Worm (Caenorhabditis elegans): ENCODE measurements around the gene mog-4.

ce11 chrII:14567811-14568210 is 6.4 kb upstream of the mog-4 start:
- no peak for TF ChIP-seq nhr-77 (tag; optimal IDR thresholded peaks at IDR 0.05)
- TF ChIP-seq ztf-11 (tag; optimal IDR thresholded peaks at IDR 0.05) = no peak
- no peak for TF ChIP-seq pqm-1 (tag; optimal IDR thresholded peaks at IDR 0.05)
- TF ChIP-seq nhr-28 (tag; optimal IDR thresholded peaks at IDR 0.05) = no peak
- no peak for TF ChIP-seq daf-8 (GFP tag; IDR thresholded peaks at IDR 0.05)
- no peak for TF ChIP-seq pha-4 (GFP tag; IDR thresholded peaks at IDR 0.05)
- TF ChIP-seq pha-4 (tag; optimal IDR thresholded peaks at IDR 0.05) = no peak
- TF ChIP-seq lsy-2 (tag; optimal IDR thresholded peaks at IDR 0.05) = no peak
- peak; percentile 68 for TF ChIP-seq aha-1 (tag)
- no peak for TF ChIP-seq unc-39 (tag; optimal IDR thresholded peaks at IDR 0.05)

All from whole organism, L4 larva.